Worm (Caenorhabditis elegans) whole organism, early embryonic: Measurements from ENCODE around the gene F53C3.3.

Experiments used
- B0310.2 ChIP-seq: sonication (generic microtip); optimal IDR thresholded peaks from 2 replicates; lab custom pipeline; 2016; ENCODE audit warnings: mild to moderate bottlenecking, missing genetic modification characterization, missing compliant biosample characterization
- F13C5.2 ChIP-seq: sonication (generic microtip); optimal IDR thresholded peaks from 2 replicates; lab custom pipeline; 2017; ENCODE audit warnings: mild to moderate bottlenecking, missing genetic modification characterization, inconsistent platforms, missing compliant biosample characterization
- aly-1 ChIP-seq: sonication (generic microtip); optimal IDR thresholded peaks from 2 replicates; lab custom pipeline; 2016; ENCODE audit warnings: missing genetic modification characterization, missing compliant biosample characterization
- ama-1 ChIP-seq: fragments of 150-350 bp; optimal IDR thresholded peaks from 2 replicates; lab custom pipeline; 2014
- ceh-13 ChIP-seq: fragments of 200-800 bp; sonication (Bioruptor generic); optimal IDR thresholded peaks from 2 replicates; lab custom pipeline; 2018; ENCODE audit warnings: mild to moderate bottlenecking, missing genetic modification characterization, missing compliant biosample characterization
- ceh-36 ChIP-seq: sonication (generic microtip); optimal IDR thresholded peaks from 2 replicates; lab custom pipeline; 2016; ENCODE audit warnings: missing genetic modification characterization, inconsistent platforms, missing compliant biosample characterization
- ets-7 ChIP-seq: sonication (generic microtip); optimal IDR thresholded peaks from 2 replicates; lab custom pipeline; 2016; ENCODE audit warnings: missing genotype, missing genetic modification characterization, missing compliant biosample characterization
- flt-1 ChIP-seq: fragments of 200-800 bp; sonication (Bioruptor generic); IDR thresholded peaks from 2 replicates; pipeline ENCODE4 v1.3.6; 2022; ENCODE audit warnings: missing genetic modification characterization, missing compliant biosample characterization
- hmbx-1 ChIP-seq: sonication (generic microtip); optimal IDR thresholded peaks from 2 replicates; lab custom pipeline; 2016; ENCODE audit warnings: mild to moderate bottlenecking, missing genetic modification characterization, missing compliant biosample characterization
- hmg-4 ChIP-seq: fragments of 200-800 bp; sonication (Bioruptor generic); optimal IDR thresholded peaks from 2 replicates; lab custom pipeline; 2018; ENCODE audit warnings: mild to moderate bottlenecking, missing genetic modification characterization, missing compliant biosample characterization
- hnd-1 ChIP-seq: sonication (generic microtip); optimal IDR thresholded peaks from 2 replicates; lab custom pipeline; 2016; ENCODE audit warnings: missing genetic modification characterization, missing compliant biosample characterization
- pes-1 ChIP-seq: fragments of 200-800 bp; sonication (Bioruptor generic); IDR thresholded peaks from 2 replicates; pipeline ENCODE4 v1.3.6; 2022; ENCODE audit warnings: missing genetic modification reagents, missing genetic modification characterization, missing compliant biosample characterization
- scrt-1 ChIP-seq: fragments of 200-800 bp; sonication (Bioruptor generic); IDR thresholded peaks from 2 replicates; pipeline ENCODE4 v1.3.6; 2022; ENCODE audit warnings: missing genetic modification characterization, missing compliant biosample characterization
- sea-1 ChIP-seq: fragments of 200-800 bp; sonication (Bioruptor generic); conservative IDR thresholded peaks from 2 replicates; pipeline ENCODE4 v1.3.6; 2022; ENCODE audit warnings: missing genetic modification characterization, missing compliant biosample characterization
- tbx-11 ChIP-seq: fragments of 200-800 bp; sonication (Bioruptor generic); IDR thresholded peaks from 2 replicates; pipeline ENCODE4 v1.3.6; 2022; ENCODE audit warnings: missing genetic modification characterization, missing compliant biosample characterization
- tbx-37 ChIP-seq: fragments of 200-800 bp; sonication (Bioruptor generic); conservative IDR thresholded peaks from 2 replicates; pipeline ENCODE4 v1.3.6; 2022; ENCODE audit warnings: missing genetic modification reagents, missing genetic modification characterization, missing compliant biosample characterization
- tra-4 ChIP-seq: sonication (generic microtip); optimal IDR thresholded peaks from 2 replicates; lab custom pipeline; 2017; ENCODE audit warnings: missing genetic modification characterization, missing compliant biosample characterization

The F53C3.3 gene

ce11 chrII:3948507-3948906 lies 45.9 kb downstream of the F53C3.3 start:
- TF ChIP-seq F13C5.2 (tag; lab: Kevin White, UChicago) (no peak), scrt-1 (GFP tag; lab: Robert Waterston, UW) (no peak), ceh-36 (tag; lab: Kevin White, UChicago) (no peak), tra-4 (tag; lab: Kevin White, UChicago) (no peak), aly-1 (no peak), ets-7 (tag; lab: Kevin White, UChicago) (no peak), tbx-37 (GFP tag; lab: Robert Waterston, UW) (no peak), flt-1 (GFP tag; lab: Robert Waterston, UW) (no peak), hnd-1 (no peak), hmbx-1 (tag; lab: Kevin White, UChicago) (no peak), sea-1 (no peak), tbx-11 (GFP tag; lab: Robert Waterston, UW) (no peak), pes-1 (GFP tag; lab: Robert Waterston, UW) (no peak), hmg-4 (GFP tag; lab: Kevin White, UChicago) (no peak), ceh-13 (no peak)

ce11 chrII:3950077-3950476 lies 47.4 kb downstream of the F53C3.3 start, which contains the start of gene sea-2:
Gene sea-2 (plus strand): TSS chrII:3950377.
- TF ChIP-seq F13C5.2 (tag; lab: Kevin White, UChicago), result no peak
- TF ChIP-seq hmbx-1 (tag; lab: Kevin White, UChicago), result no peak
- no peak for TF ChIP-seq ets-7 (tag; lab: Kevin White, UChicago)

ce11 chrII:3951354-3951753 lies 48.7 kb downstream of the F53C3.3 start:
- no peak for TF ChIP-seq pes-1 (GFP tag; lab: Robert Waterston, UW)

ce11 chrII:3952368-3952767 lies 49.7 kb downstream of the F53C3.3 start:
- TF ChIP-seq tbx-37 (GFP tag; lab: Robert Waterston, UW), result no peak
- TF ChIP-seq ama-1, result no peak
- no peak for TF ChIP-seq hmbx-1 (tag; lab: Kevin White, UChicago)
- TF ChIP-seq hnd-1, result no peak
- no peak for TF ChIP-seq tbx-11 (GFP tag; lab: Robert Waterston, UW)
- no peak for TF ChIP-seq sea-1
- no peak for TF ChIP-seq pes-1 (GFP tag; lab: Robert Waterston, UW)
- no peak for TF ChIP-seq ceh-36 (tag; lab: Kevin White, UChicago)
- TF ChIP-seq tra-4 (tag; lab: Kevin White, UChicago), result no peak
- no peak for TF ChIP-seq aly-1
- no peak for TF ChIP-seq B0310.2 (tag; lab: Kevin White, UChicago)
- TF ChIP-seq hmg-4 (GFP tag; lab: Kevin White, UChicago), result no peak
- TF ChIP-seq ceh-13, result no peak
- TF ChIP-seq scrt-1 (GFP tag; lab: Robert Waterston, UW), result no peak

- TF ChIP-seq ets-7 (tag; lab: Kevin White, UChicago) (no peak), tra-4 (tag; lab: Kevin White, UChicago) (no peak), F13C5.2 (tag; lab: Kevin White, UChicago) (no peak), scrt-1 (GFP tag; lab: Robert Waterston, UW) (no peak), B0310.2 (tag; lab: Kevin White, UChicago) (no peak), tbx-11 (GFP tag; lab: Robert Waterston, UW) (no peak), hmbx-1 (tag; lab: Kevin White, UChicago) (no peak), ceh-36 (tag; lab: Kevin White, UChicago) (no peak), ama-1 (no peak), tbx-37 (GFP tag; lab: Robert Waterston, UW) (no peak), hmg-4 (GFP tag; lab: Kevin White, UChicago) (no peak), sea-1 (no peak)
These were observed 50.3 kb downstream of the F53C3.3 start for ce11 chrII:3952967-3953366.

ce11 chrII:3954018-3954417 lies 51.4 kb downstream of the F53C3.3 start:
- TF ChIP-seq flt-1 (GFP tag; lab: Robert Waterston, UW), result no peak
- no peak for TF ChIP-seq tbx-11 (GFP tag; lab: Robert Waterston, UW)
- TF ChIP-seq pes-1 (GFP tag; lab: Robert Waterston, UW), result no peak
- no peak for TF ChIP-seq ama-1
- TF ChIP-seq sea-1, result no peak
- TF ChIP-seq F13C5.2 (tag; lab: Kevin White, UChicago), result no peak
